Worm (Caenorhabditis elegans) whole organism, L4 larva: ENCODE data around the gene C33D9.10.

Experiments
- F10B5.3 ChIP-seq: sonication (generic microtip); optimal IDR thresholded peaks from 2 replicates; lab custom pipeline; 2016; ENCODE audit warnings: mild to moderate bottlenecking, missing genetic modification characterization, missing compliant biosample characterization
- F26F4.8 ChIP-seq: fragments of 200-800 bp; sonication (Bioruptor generic); conservative IDR thresholded peaks from 2 replicates; pipeline ENCODE4 v1.3.6; 2022; ENCODE audit warnings: missing genetic modification characterization, missing compliant biosample characterization
- F37D6.2 ChIP-seq: sonication (generic microtip); optimal IDR thresholded peaks from 2 replicates; lab custom pipeline; 2016; ENCODE audit warnings: mild to moderate bottlenecking, missing genetic modification characterization, missing compliant biosample characterization
- F49E8.2 ChIP-seq: sonication (generic microtip); optimal IDR thresholded peaks from 2 replicates; lab custom pipeline; 2016; ENCODE audit warnings: missing compliant biosample characterization, mild to moderate bottlenecking, missing genetic modification characterization, borderline replicate concordance
- R02D3.7 ChIP-seq: fragments of 150-350 bp; sonication (generic microtip); optimal IDR thresholded peaks from 3 replicates; lab custom pipeline; 2014; ENCODE audit warnings: missing biosample characterization, missing genetic modification characterization
- Y105C5A.15 ChIP-seq: fragments of 200-800 bp; sonication (Bioruptor generic); IDR thresholded peaks from 2 replicates; pipeline ENCODE4 v1.3.6; 2022; ENCODE audit warnings: missing genetic modification characterization, missing compliant biosample characterization
- Y48G9A.11 ChIP-seq: fragments of 200-800 bp; sonication (Bioruptor generic); IDR thresholded peaks from 2 replicates; pipeline ENCODE4 v1.3.6; 2022; ENCODE audit warnings: missing genetic modification reagents, missing genetic modification characterization, missing compliant biosample characterization
- ZK337.2 ChIP-seq: fragments of 200-800 bp; sonication (Bioruptor generic); IDR thresholded peaks from 2 replicates; pipeline ENCODE4 v1.3.6; 2022; ENCODE audit warnings: missing genetic modification reagents, missing genetic modification characterization, missing compliant biosample characterization
- aha-1 ChIP-seq: fragments of 150-350 bp; peaks from one replicate; lab custom pipeline; 2014; ENCODE audit warnings: missing biosample characterization, missing genetic modification characterization
- ceh-20 ChIP-seq: fragments of 200-800 bp; sonication (Bioruptor generic); IDR thresholded peaks from 2 replicates; pipeline ENCODE4 v1.3.6; 2022; ENCODE audit warnings: missing genetic modification reagents, missing genetic modification characterization, missing compliant biosample characterization
- ceh-82 ChIP-seq: sonication (generic microtip); optimal IDR thresholded peaks from 2 replicates; lab custom pipeline; 2017; ENCODE audit warnings: missing biosample characterization, missing genetic modification characterization
- daf-12 ChIP-seq: fragments of 150-350 bp; optimal IDR thresholded peaks from 2 replicates; lab custom pipeline; 2014; ENCODE audit warnings: missing biosample characterization, missing genetic modification reagents, missing genetic modification characterization
- daf-16 ChIP-seq, 3 experiments: sonication (generic microtip); optimal IDR thresholded peaks; 2 replicates each; lab custom pipeline; 2016 to 2017; ENCODE audit warnings: missing genetic modification characterization in 3 of 3, missing genetic modification reagents in 3 of 3, mild to moderate bottlenecking in 2 of 3, missing compliant biosample characterization in 2 of 3, missing biosample characterization in 1 of 3, moderate library complexity in 1 of 3
- daf-19 ChIP-seq: fragments of 200-800 bp; sonication (Bioruptor generic); conservative IDR thresholded peaks from 2 replicates; pipeline ENCODE4 v1.3.6; 2022; ENCODE audit warnings: missing genetic modification characterization, missing compliant biosample characterization
- dmd-6 ChIP-seq: fragments of 200-800 bp; sonication (Bioruptor generic); IDR thresholded peaks from 2 replicates; pipeline ENCODE4 v1.3.6; 2022; ENCODE audit warnings: missing genetic modification reagents, missing genetic modification characterization, missing compliant biosample characterization
- duxl-1 ChIP-seq: sonication (generic microtip); optimal IDR thresholded peaks from 2 replicates; lab custom pipeline; 2016; ENCODE audit warnings: mild to moderate bottlenecking, missing genetic modification characterization, moderate library complexity, missing compliant biosample characterization; ENCODE audit not compliant: poor library complexity
- fkh-10 ChIP-seq: fragments of 150-350 bp; optimal IDR thresholded peaks from 2 replicates; lab custom pipeline; 2014; ENCODE audit warnings: missing biosample characterization, missing genetic modification reagents, missing genetic modification characterization
- fos-1 ChIP-seq: fragments of 150-350 bp; optimal IDR thresholded peaks from 2 replicates; lab custom pipeline; 2014; ENCODE audit warnings: missing biosample characterization, missing genetic modification characterization
- gei-8 ChIP-seq: fragments of 200-800 bp; sonication (Bioruptor generic); optimal IDR thresholded peaks from 2 replicates; lab custom pipeline; 2018; ENCODE audit warnings: mild to moderate bottlenecking, missing genetic modification characterization, missing compliant biosample characterization
- hif-1 ChIP-seq, 2 experiments: sonication (generic microtip); optimal IDR thresholded peaks; 2 replicates each; lab custom pipeline; 2016 to 2017; ENCODE audit warnings: missing compliant biosample characterization in 2 of 2, missing genetic modification characterization in 2 of 2, missing genetic modification reagents in 2 of 2, missing genotype in 2 of 2, mild to moderate bottlenecking in 1 of 2
- hlh-30 ChIP-seq: sonication (generic microtip); optimal IDR thresholded peaks from 2 replicates; lab custom pipeline; 2017; ENCODE audit warnings: antibody characterized with exemption, mild to moderate bottlenecking, missing genetic modification characterization, missing compliant biosample characterization; ENCODE audit not compliant: insufficient read depth
- jun-1 ChIP-seq: fragments of 150-350 bp; optimal IDR thresholded peaks from 2 replicates; lab custom pipeline; 2014; ENCODE audit warnings: missing biosample characterization, missing genetic modification reagents, missing genetic modification characterization
- lim-7 ChIP-seq: fragments of 200-800 bp; sonication (Bioruptor generic); IDR thresholded peaks from 2 replicates; pipeline ENCODE4 v1.3.6; 2022; ENCODE audit warnings: missing genetic modification characterization, missing compliant biosample characterization
- lin-29 ChIP-seq: fragments of 200-800 bp; sonication (Bioruptor generic); IDR thresholded peaks from 2 replicates; pipeline ENCODE4 v1.3.6; 2022; ENCODE audit warnings: missing genetic modification reagents, missing genetic modification characterization, missing compliant biosample characterization
- lin-38 ChIP-seq: fragments of 200-800 bp; sonication (Bioruptor generic); IDR thresholded peaks from 2 replicates; pipeline ENCODE4 v1.3.6; 2022; ENCODE audit warnings: missing genetic modification reagents, missing genetic modification characterization, missing compliant biosample characterization
- lsy-2 ChIP-seq, 2 experiments: fragments of 150-350 bp in 1 of 2; sonication (generic microtip) in 1 of 2; optimal IDR thresholded peaks; 2 replicates each; lab custom pipeline; 2014 to 2017; ENCODE audit warnings: missing biosample characterization in 2 of 2, missing genetic modification characterization in 2 of 2
- madf-9 ChIP-seq: fragments of 200-800 bp; sonication (Bioruptor generic); conservative IDR thresholded peaks from 2 replicates; pipeline ENCODE4 v1.3.6; 2022; ENCODE audit warnings: missing genetic modification reagents, missing genetic modification characterization, missing compliant biosample characterization
- mdl-1 ChIP-seq, 2 experiments: fragments of 150-350 bp in 1 of 2; sonication (generic microtip) in 1 of 2; optimal IDR thresholded peaks; 2 replicates each; lab custom pipeline; 2014 to 2017; ENCODE audit warnings: missing biosample characterization in 2 of 2, missing genetic modification characterization in 2 of 2
- mdt-29 ChIP-seq: fragments of 200-800 bp; sonication (Bioruptor generic); IDR thresholded peaks from 2 replicates; pipeline ENCODE4 v1.3.6; 2022; ENCODE audit warnings: missing genetic modification reagents, missing genetic modification characterization, missing compliant biosample characterization
- mxl-3 ChIP-seq: fragments of 200-800 bp; sonication (Bioruptor generic); optimal IDR thresholded peaks from 2 replicates; lab custom pipeline; 2018; ENCODE audit warnings: mild to moderate bottlenecking, missing genetic modification characterization, missing compliant biosample characterization
- nhr-111 ChIP-seq: fragments of 200-800 bp; sonication (Bioruptor generic); optimal IDR thresholded peaks from 2 replicates; lab custom pipeline; 2018; ENCODE audit warnings: mild to moderate bottlenecking, missing genetic modification characterization, missing compliant biosample characterization
- nhr-237 ChIP-seq: sonication (generic microtip); optimal IDR thresholded peaks from 2 replicates; lab custom pipeline; 2017; ENCODE audit warnings: missing biosample characterization, missing genetic modification characterization
- nhr-25 ChIP-seq: sonication (generic microtip); optimal IDR thresholded peaks from 2 replicates; lab custom pipeline; 2017; ENCODE audit warnings: missing genetic modification characterization, mild to moderate bottlenecking, missing compliant biosample characterization, antibody characterized with exemption, moderate library complexity, borderline replicate concordance; ENCODE audit not compliant: insufficient read depth
- nhr-28 ChIP-seq: fragments of 150-350 bp; optimal IDR thresholded peaks from 2 replicates; lab custom pipeline; 2014; ENCODE audit warnings: missing biosample characterization, missing genetic modification characterization
- nhr-48 ChIP-seq: sonication (generic microtip); optimal IDR thresholded peaks from 2 replicates; lab custom pipeline; 2016; ENCODE audit warnings: mild to moderate bottlenecking, missing genetic modification characterization, missing compliant biosample characterization
- nhr-6 ChIP-seq: fragments of 150-350 bp; optimal IDR thresholded peaks from 2 replicates; lab custom pipeline; 2014; ENCODE audit warnings: missing biosample characterization, missing genetic modification characterization
- nhr-77 ChIP-seq: fragments of 150-350 bp; optimal IDR thresholded peaks from 2 replicates; lab custom pipeline; 2014; ENCODE audit warnings: missing biosample characterization, missing genetic modification characterization
- pha-4 ChIP-seq, 2 experiments: fragments of 150-350 bp in 1 of 2; fragments of 200-800 bp in 1 of 2; sonication (Bioruptor generic) in 1 of 2; IDR thresholded peaks in 1 of 2; optimal IDR thresholded peaks in 1 of 2; 2 replicates each; pipeline versions ENCODE4 v1.3.6 to Lab custom; 2014 to 2022; ENCODE audit warnings: missing genetic modification characterization in 2 of 2, missing genetic modification reagents in 2 of 2, missing biosample characterization in 1 of 2, missing compliant biosample characterization in 1 of 2
- pqm-1 ChIP-seq: sonication (generic microtip); optimal IDR thresholded peaks from 2 replicates; lab custom pipeline; 2017; ENCODE audit warnings: missing biosample characterization, missing genetic modification characterization
- rbr-2 ChIP-seq: sonication (generic microtip); optimal IDR thresholded peaks from 2 replicates; lab custom pipeline; 2016; ENCODE audit warnings: missing genotype, missing genetic modification characterization, missing compliant biosample characterization
- saeg-2 ChIP-seq: fragments of 200-800 bp; sonication (Bioruptor generic); IDR thresholded peaks from 2 replicates; pipeline ENCODE4 v1.3.6; 2022; ENCODE audit warnings: missing genetic modification reagents, missing genetic modification characterization, missing compliant biosample characterization
- sdz-12 ChIP-seq: fragments of 200-800 bp; sonication (Bioruptor generic); optimal IDR thresholded peaks from 2 replicates; lab custom pipeline; 2018; ENCODE audit warnings: mild to moderate bottlenecking, missing genetic modification characterization, missing compliant biosample characterization
- snpc-1.2 ChIP-seq: fragments of 200-800 bp; sonication (Bioruptor generic); IDR thresholded peaks from 2 replicates; pipeline ENCODE4 v1.3.6; 2022; ENCODE audit warnings: missing genetic modification reagents, missing genetic modification characterization, missing compliant biosample characterization
- spr-1 ChIP-seq: sonication (generic microtip); optimal IDR thresholded peaks from 2 replicates; lab custom pipeline; 2016; ENCODE audit warnings: mild to moderate bottlenecking, missing genetic modification characterization, missing compliant biosample characterization
- unc-39 ChIP-seq: sonication (generic microtip); optimal IDR thresholded peaks from 2 replicates; lab custom pipeline; 2017; ENCODE audit warnings: missing biosample characterization, missing genetic modification characterization
- unc-62 ChIP-seq, 3 experiments: fragments of 150-350 bp in 1 of 3; sonication (generic microtip); optimal IDR thresholded peaks in 2 of 3; peaks in 1 of 3; 1 replicate in 1 of 3; 2 replicates in 2 of 3; lab custom pipeline; 2014 to 2017; ENCODE audit warnings: missing biosample characterization in 3 of 3, missing genetic modification characterization in 3 of 3, missing genetic modification reagents in 3 of 3, missing genotype in 1 of 3
- zfp-3 ChIP-seq: fragments of 200-800 bp; sonication (Bioruptor generic); conservative IDR thresholded peaks from 2 replicates; pipeline ENCODE4 v1.3.6; 2022; ENCODE audit warnings: missing genetic modification reagents, missing genetic modification characterization, missing compliant biosample characterization
- zip-11 ChIP-seq: fragments of 200-800 bp; sonication (Bioruptor generic); IDR thresholded peaks from 2 replicates; pipeline ENCODE4 v1.3.6; 2022; ENCODE audit warnings: missing genetic modification characterization, missing compliant biosample characterization
- ztf-7 ChIP-seq: fragments of 150-350 bp; optimal IDR thresholded peaks from 2 replicates; lab custom pipeline; 2014; ENCODE audit warnings: missing biosample characterization, missing genetic modification characterization

C33D9.10 gene

ce11 chrIV:8782172-8782571 lies 5.8 kb downstream of the C33D9.10 start (continued):
- TF ChIP-seq Y105C5A.15 (GFP tag; lab: Robert Waterston, UW), result no peak
- TF ChIP-seq duxl-1 (tag; lab: Kevin White, UChicago), result no peak
- TF ChIP-seq F10B5.3, result no peak
- TF ChIP-seq ceh-82, result no peak
- no peak for TF ChIP-seq unc-39 (tag; lab: Kevin White, UChicago)
- peak; percentile 81 for TF ChIP-seq nhr-77 (tag; lab: Kevin White, UChicago)
- no peak for TF ChIP-seq lin-38 (GFP tag; lab: Robert Waterston, UW)
- no peak for TF ChIP-seq F49E8.2 (tag; lab: Kevin White, UChicago)
- no peak for TF ChIP-seq lsy-2 (tag; optimal IDR thresholded peaks at IDR 0.05; lab: Kevin White, UChicago)
- peak; percentile 11 for TF ChIP-seq jun-1
- TF ChIP-seq F37D6.2 (tag; lab: Kevin White, UChicago), result no peak
- TF ChIP-seq unc-62 (GFP tag; optimal IDR thresholded peaks at IDR 0.05 in 1 of 2; lab: Kevin White, UChicago), result peak in 1 of 2 experiments; percentile 98
- no peak for TF ChIP-seq unc-62 (tag; optimal IDR thresholded peaks at IDR 0.05; lab: Kevin White, UChicago)
- peak; percentile 42 for TF ChIP-seq pqm-1
- peak in 1 of 2 experiments; percentile 54 for TF ChIP-seq hif-1 (tag; optimal IDR thresholded peaks at IDR 0.05; lab: Kevin White, UChicago)
- TF ChIP-seq nhr-6 (tag; lab: Kevin White, UChicago), result peak; percentile 70
- TF ChIP-seq nhr-48, result peak; percentile 60
- no peak for TF ChIP-seq daf-16 (GFP tag; optimal IDR thresholded peaks at IDR 0.05; lab: Kevin White, UChicago)
- TF ChIP-seq daf-16 (tag; optimal IDR thresholded peaks at IDR 0.05; lab: Kevin White, UChicago), result peak; percentile 75
- TF ChIP-seq lin-29, result no peak
- TF ChIP-seq mdt-29 (GFP tag; lab: Robert Waterston, UW), result no peak
- TF ChIP-seq nhr-111 (GFP tag; lab: Kevin White, UChicago), result no peak
- TF ChIP-seq spr-1, result no peak
- TF ChIP-seq fos-1 (tag; lab: Kevin White, UChicago), result no peak
- no peak for TF ChIP-seq ZK337.2
- no peak for TF ChIP-seq nhr-237 (tag; lab: Kevin White, UChicago)
- no peak for TF ChIP-seq R02D3.7
- TF ChIP-seq ceh-20, result 0 out of 2 replicates have a peak, but pooled peaks have one; percentile 32
- no peak for TF ChIP-seq zip-11 (GFP tag; lab: Robert Waterston, UW)
- TF ChIP-seq daf-19 (GFP tag; lab: Robert Waterston, UW), result no peak
- no peak for TF ChIP-seq mxl-3
- TF ChIP-seq lim-7 (GFP tag; lab: Robert Waterston, UW), result no peak
- TF ChIP-seq daf-12 (tag; lab: Kevin White, UChicago), result no peak
- TF ChIP-seq aha-1, result peak; percentile 94
- TF ChIP-seq zfp-3 (GFP tag; lab: Robert Waterston, UW), result no peak
- no peak for TF ChIP-seq saeg-2 (GFP tag; lab: Robert Waterston, UW)
- no peak for TF ChIP-seq Y48G9A.11 (GFP tag; lab: Robert Waterston, UW)
- TF ChIP-seq fkh-10, result no peak
- peak; percentile 78 for TF ChIP-seq nhr-25 (tag; lab: Kevin White, UChicago)
- TF ChIP-seq madf-9 (GFP tag; lab: Robert Waterston, UW), result no peak
- peak; percentile 91 for TF ChIP-seq hlh-30 (tag; lab: Kevin White, UChicago)
- peak in 1 of 2 experiments; percentile 88 for TF ChIP-seq mdl-1 (tag; optimal IDR thresholded peaks at IDR 0.05; lab: Kevin White, UChicago)
- peak; percentile 82 for TF ChIP-seq nhr-28 (tag; lab: Kevin White, UChicago)
- TF ChIP-seq dmd-6, result no peak
- TF ChIP-seq snpc-1.2 (GFP tag; lab: Robert Waterston, UW), result no peak
- no peak for TF ChIP-seq F26F4.8
- TF ChIP-seq ztf-7 (tag; lab: Kevin White, UChicago), result no peak
- peak; percentile 70 for TF ChIP-seq rbr-2
- TF ChIP-seq sdz-12, result no peak
- no peak for TF ChIP-seq pha-4 (GFP tag; IDR thresholded peaks at IDR 0.05; lab: Robert Waterston, UW)
- TF ChIP-seq pha-4 (tag; optimal IDR thresholded peaks at IDR 0.05; lab: Kevin White, UChicago), result peak; percentile 34
- TF ChIP-seq gei-8, result no peak
